Worm (Caenorhabditis elegans): ENCODE data around the gene plx-1.

ce11 chrIV:957820-958219 is 1.5 kb upstream of the plx-1 start:
- TF ChIP-seq T22C8.4 (GFP tag; IDR thresholded peaks at IDR 0.05) (no peak), flt-1 (GFP tag; IDR thresholded peaks at IDR 0.05) (no peak), klf-2 (GFP tag; conservative IDR thresholded peaks at IDR 0.05) (no peak), ztf-29 (GFP tag; IDR thresholded peaks at IDR 0.05) (no peak), tab-1 (GFP tag; IDR thresholded peaks at IDR 0.05) (no peak), ref-1 (GFP tag; conservative IDR thresholded peaks at IDR 0.05) (no peak), cog-1 (tag; optimal IDR thresholded peaks at IDR 0.05) (peak; percentile 57)
